Worm (Caenorhabditis elegans) whole organism, L1 larva: Measurements from ENCODE around the gene ckb-2.
A peak's percentile ranks its signal among the peaks of the same experiment; 100 is the strongest.

Source experiments
- C16A3.4 ChIP-seq: fragments of 150-350 bp; optimal IDR thresholded peaks from 2 replicates; lab custom pipeline; 2014; ENCODE audit warnings: missing biosample characterization, missing genetic modification characterization
- C34B4.2 ChIP-seq: sonication (generic microtip); optimal IDR thresholded peaks from 2 replicates; lab custom pipeline; 2017; ENCODE audit warnings: mild to moderate bottlenecking, missing genetic modification characterization, missing compliant biosample characterization
- F16B12.6 ChIP-seq: fragments of 150-350 bp; optimal IDR thresholded peaks from 2 replicates; lab custom pipeline; 2014; ENCODE audit warnings: missing biosample characterization, missing genetic modification characterization
- Y116A8C.19 ChIP-seq: sonication (generic microtip); optimal IDR thresholded peaks from 2 replicates; lab custom pipeline; 2016; ENCODE audit warnings: missing compliant biosample characterization, missing genetic modification characterization, borderline replicate concordance
- alr-1 ChIP-seq: fragments of 200-800 bp; sonication (Bioruptor generic); optimal IDR thresholded peaks from 2 replicates; lab custom pipeline; 2018; ENCODE audit warnings: borderline replicate concordance, mild to moderate bottlenecking, missing genetic modification characterization, missing compliant biosample characterization
- blmp-1 ChIP-seq: fragments of 150-350 bp; optimal IDR thresholded peaks from 2 replicates; lab custom pipeline; 2014; ENCODE audit warnings: missing biosample characterization, missing genetic modification characterization
- ceh-63 ChIP-seq: fragments of 200-800 bp; sonication (Bioruptor generic); optimal IDR thresholded peaks from 2 replicates; lab custom pipeline; 2018; ENCODE audit warnings: mild to moderate bottlenecking, missing genetic modification characterization, missing compliant biosample characterization
- ceh-8 ChIP-seq: fragments of 200-800 bp; sonication (Bioruptor generic); optimal IDR thresholded peaks from 2 replicates; lab custom pipeline; 2018; ENCODE audit warnings: mild to moderate bottlenecking, missing genetic modification characterization, moderate library complexity, missing compliant biosample characterization
- ceh-82 ChIP-seq, 3 experiments: fragments of 150-350 bp in 1 of 3; sonication (generic microtip) in 2 of 3; optimal IDR thresholded peaks; 2 replicates each; lab custom pipeline; 2014 to 2017; ENCODE audit warnings: missing biosample characterization in 3 of 3, missing genetic modification characterization in 3 of 3
- ceh-88 ChIP-seq: fragments of 200-800 bp; sonication (Bioruptor generic); IDR thresholded peaks from 2 replicates; pipeline ENCODE4 v1.3.6; 2022; ENCODE audit warnings: missing genetic modification characterization, missing compliant biosample characterization
- ceh-90 ChIP-seq: sonication (generic microtip); optimal IDR thresholded peaks from 2 replicates; lab custom pipeline; 2016; ENCODE audit warnings: missing genetic modification characterization, missing compliant biosample characterization
- dsc-1 ChIP-seq: sonication (generic microtip); optimal IDR thresholded peaks from 2 replicates; lab custom pipeline; 2016; ENCODE audit warnings: mild to moderate bottlenecking, missing genetic modification characterization, missing compliant biosample characterization
- efl-1 ChIP-seq, 4 experiments: fragments of 150-350 bp; optimal IDR thresholded peaks in 3 of 4; peaks in 1 of 4; 1 replicate in 1 of 4; 2 replicates in 3 of 4; lab custom pipeline; 2014; ENCODE audit warnings: missing biosample characterization in 2 of 4, missing genetic modification characterization in 2 of 4, missing genetic modification reagents in 2 of 4
- egl-27 ChIP-seq, 2 experiments: fragments of 150-350 bp in 1 of 2; sonication (generic microtip); optimal IDR thresholded peaks; 3 replicates each; lab custom pipeline; 2017 to 2018; ENCODE audit warnings: missing biosample characterization in 2 of 2, missing genetic modification characterization in 2 of 2, missing genetic modification reagents in 2 of 2
- fkh-10 ChIP-seq: sonication (generic microtip); optimal IDR thresholded peaks from 2 replicates; lab custom pipeline; 2017; ENCODE audit warnings: missing biosample characterization, missing genetic modification reagents, missing genetic modification characterization
- fos-1 ChIP-seq: fragments of 150-350 bp; optimal IDR thresholded peaks from 2 replicates; lab custom pipeline; 2014; ENCODE audit warnings: missing biosample characterization, missing genetic modification characterization
- grh-1 ChIP-seq: fragments of 200-800 bp; sonication (Bioruptor generic); IDR thresholded peaks from 2 replicates; pipeline ENCODE4 v1.3.6; 2022; ENCODE audit warnings: missing genetic modification reagents, missing genetic modification characterization, missing compliant biosample characterization
- hlh-17 ChIP-seq: fragments of 200-800 bp; sonication (Bioruptor generic); optimal IDR thresholded peaks from 2 replicates; lab custom pipeline; 2018; ENCODE audit warnings: missing genetic modification characterization, mild to moderate bottlenecking, missing compliant biosample characterization, moderate library complexity, borderline replicate concordance
- hlh-4 ChIP-seq: sonication (generic microtip); optimal IDR thresholded peaks from 2 replicates; lab custom pipeline; 2016; ENCODE audit warnings: mild to moderate bottlenecking, missing genetic modification characterization, missing compliant biosample characterization
- hpl-2 ChIP-seq: fragments of 150-350 bp; optimal IDR thresholded peaks from 2 replicates; lab custom pipeline; 2014; ENCODE audit warnings: missing biosample characterization, missing genetic modification reagents, missing genetic modification characterization
- isw-1 ChIP-seq: fragments of 200-800 bp; sonication (Bioruptor generic); IDR thresholded peaks from 2 replicates; pipeline ENCODE4 v1.3.6; 2022; ENCODE audit warnings: missing genetic modification characterization, missing compliant biosample characterization
- jun-1 ChIP-seq: fragments of 150-350 bp; optimal IDR thresholded peaks from 2 replicates; lab custom pipeline; 2014; ENCODE audit warnings: missing biosample characterization, missing genetic modification reagents, missing genetic modification characterization
- lin-14 ChIP-seq: fragments of 200-800 bp; sonication (Bioruptor generic); optimal IDR thresholded peaks from 2 replicates; lab custom pipeline; 2018; ENCODE audit warnings: mild to moderate bottlenecking, missing genetic modification characterization, moderate library complexity, missing compliant biosample characterization
- lin-15B ChIP-seq: fragments of 150-350 bp; sonication (generic microtip); optimal IDR thresholded peaks from 3 replicates; lab custom pipeline; 2014; ENCODE audit warnings: missing biosample characterization, missing genetic modification characterization
- lin-35 ChIP-seq, 2 experiments: fragments of 150-350 bp; optimal IDR thresholded peaks; 2 replicates each; lab custom pipeline; 2014; ENCODE audit warnings: missing biosample characterization in 2 of 2, missing genetic modification characterization in 2 of 2, missing genetic modification reagents in 2 of 2
- lir-3 ChIP-seq: sonication (generic microtip); optimal IDR thresholded peaks from 2 replicates; lab custom pipeline; 2016; ENCODE audit warnings: mild to moderate bottlenecking, missing genetic modification characterization, moderate library complexity, missing compliant biosample characterization; ENCODE audit not compliant: poor library complexity
- mef-2 ChIP-seq: fragments of 150-350 bp; optimal IDR thresholded peaks from 2 replicates; lab custom pipeline; 2014; ENCODE audit warnings: missing biosample characterization, missing genetic modification characterization
- nhr-11 ChIP-seq: fragments of 150-350 bp; optimal IDR thresholded peaks from 2 replicates; lab custom pipeline; 2014; ENCODE audit warnings: missing biosample characterization, missing genetic modification characterization
- nhr-12 ChIP-seq: sonication (generic microtip); optimal IDR thresholded peaks from 2 replicates; lab custom pipeline; 2017; ENCODE audit warnings: missing biosample characterization, missing genetic modification characterization
- nhr-19 ChIP-seq: fragments of 200-800 bp; sonication (Bioruptor generic); conservative IDR thresholded peaks from 2 replicates; pipeline ENCODE4 v1.3.6; 2022; ENCODE audit warnings: missing genetic modification characterization, missing compliant biosample characterization
- nhr-20 ChIP-seq: sonication (generic microtip); optimal IDR thresholded peaks from 2 replicates; lab custom pipeline; 2016; ENCODE audit warnings: mild to moderate bottlenecking, missing genetic modification characterization, missing compliant biosample characterization
- nhr-28 ChIP-seq: fragments of 150-350 bp; optimal IDR thresholded peaks from 2 replicates; lab custom pipeline; 2014; ENCODE audit warnings: missing biosample characterization, missing genetic modification characterization
- nhr-47 ChIP-seq: sonication (generic microtip); optimal IDR thresholded peaks from 2 replicates; lab custom pipeline; 2016; ENCODE audit warnings: mild to moderate bottlenecking, missing genetic modification characterization, moderate library complexity, missing compliant biosample characterization
- nhr-71 ChIP-seq: sonication (generic microtip); optimal IDR thresholded peaks from 2 replicates; lab custom pipeline; 2016; ENCODE audit warnings: mild to moderate bottlenecking, missing genetic modification characterization, moderate library complexity, missing compliant biosample characterization
- nhr-84 ChIP-seq: sonication (generic microtip); optimal IDR thresholded peaks from 2 replicates; lab custom pipeline; 2017; ENCODE audit warnings: missing biosample characterization, missing genetic modification characterization
- nhr-90 ChIP-seq: sonication (generic microtip); optimal IDR thresholded peaks from 2 replicates; lab custom pipeline; 2016; ENCODE audit warnings: mild to moderate bottlenecking, missing genetic modification characterization, missing compliant biosample characterization; ENCODE audit not compliant: poor library complexity
- rnt-1 ChIP-seq: sonication (generic microtip); optimal IDR thresholded peaks from 2 replicates; lab custom pipeline; 2016; ENCODE audit warnings: mild to moderate bottlenecking, missing genetic modification characterization, moderate library complexity, missing compliant biosample characterization
- skn-1 ChIP-seq: fragments of 150-350 bp; optimal IDR thresholded peaks from 2 replicates; lab custom pipeline; 2014; ENCODE audit warnings: missing biosample characterization, missing genetic modification characterization
- snu-23 ChIP-seq: sonication (generic microtip); optimal IDR thresholded peaks from 2 replicates; lab custom pipeline; 2016; ENCODE audit warnings: missing genetic modification characterization, missing compliant biosample characterization
- tbx-2 ChIP-seq: sonication (generic microtip); optimal IDR thresholded peaks from 2 replicates; lab custom pipeline; 2016; ENCODE audit warnings: missing genetic modification characterization, missing compliant biosample characterization
- tlp-1 ChIP-seq: fragments of 150-350 bp; optimal IDR thresholded peaks from 2 replicates; lab custom pipeline; 2014; ENCODE audit warnings: missing biosample characterization, missing genetic modification characterization
- unc-130 ChIP-seq: fragments of 150-350 bp; optimal IDR thresholded peaks from 2 replicates; lab custom pipeline; 2017; ENCODE audit warnings: missing biosample characterization, missing genetic modification characterization, inconsistent platforms
- unc-86 ChIP-seq: sonication (generic microtip); optimal IDR thresholded peaks from 2 replicates; lab custom pipeline; 2016; ENCODE audit warnings: missing genetic modification characterization, missing compliant biosample characterization
- unc-98 ChIP-seq: fragments of 200-800 bp; sonication (Bioruptor generic); IDR thresholded peaks from 2 replicates; pipeline ENCODE4 v1.3.6; 2022; ENCODE audit warnings: missing genetic modification characterization, missing compliant biosample characterization
- xbp-1 ChIP-seq: sonication (generic microtip); optimal IDR thresholded peaks from 2 replicates; lab custom pipeline; 2016; ENCODE audit warnings: missing genetic modification characterization, missing compliant biosample characterization
- ztf-11 ChIP-seq, 2 experiments: sonication (generic microtip); optimal IDR thresholded peaks; 2 replicates each; lab custom pipeline; 2016 to 2017; ENCODE audit warnings: missing genetic modification characterization in 2 of 2, missing biosample characterization in 1 of 2, missing compliant biosample characterization in 1 of 2

Gene ckb-2

ce11 chrIII:4367649-4368048 is at the start of gene ckb-2:
Gene ckb-2, plus strand, starts transcription at chrIII:4367949.
- peak; percentile 71 for TF ChIP-seq xbp-1
- TF ChIP-seq ceh-82 (tag; optimal IDR thresholded peaks at IDR 0.05; lab: Kevin White, UChicago): no peak
- no peak for TF ChIP-seq C16A3.4 (tag; lab: Kevin White, UChicago)
- TF ChIP-seq lir-3: no peak
- no peak for TF ChIP-seq tlp-1
- TF ChIP-seq nhr-12 (tag; lab: Kevin White, UChicago): no peak
- no peak for TF ChIP-seq unc-86 (tag; lab: Kevin White, UChicago)

DNA sequence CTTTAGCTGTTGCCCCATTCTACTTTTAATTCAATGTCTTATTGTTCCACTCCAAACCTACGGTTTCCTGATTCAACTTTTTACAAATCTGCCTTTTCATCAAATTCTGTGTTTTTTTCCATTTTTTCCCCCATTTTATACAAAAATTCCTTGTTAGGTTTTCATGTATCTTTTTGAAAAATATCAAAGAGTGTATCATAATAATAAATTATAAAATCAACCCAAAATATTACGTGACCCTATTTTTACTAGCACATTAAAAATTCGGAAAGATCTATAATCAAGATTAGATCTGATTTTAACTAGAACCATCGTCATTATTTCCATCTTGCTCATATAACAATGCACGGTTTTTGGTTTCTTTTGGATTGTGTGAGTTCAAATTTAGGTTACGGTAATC is 47.6 kb upstream of the ckb-2 start, which contains the start of gene H38K22.6:
Gene H38K22.6, plus strand, starts transcription at position 301 of the 400 bp plus-strand sequence.
- no peak for TF ChIP-seq blmp-1 (tag; lab: Kevin White, UChicago)
- TF ChIP-seq efl-1 (optimal IDR thresholded peaks at IDR 0.05; lab: Kevin White, UChicago): no peak
- TF ChIP-seq efl-1 (GFP tag; optimal IDR thresholded peaks at IDR 0.05 in 1 of 2; lab: Kevin White, UChicago): peak in 1 of 2 experiments; percentile 48

DNA sequence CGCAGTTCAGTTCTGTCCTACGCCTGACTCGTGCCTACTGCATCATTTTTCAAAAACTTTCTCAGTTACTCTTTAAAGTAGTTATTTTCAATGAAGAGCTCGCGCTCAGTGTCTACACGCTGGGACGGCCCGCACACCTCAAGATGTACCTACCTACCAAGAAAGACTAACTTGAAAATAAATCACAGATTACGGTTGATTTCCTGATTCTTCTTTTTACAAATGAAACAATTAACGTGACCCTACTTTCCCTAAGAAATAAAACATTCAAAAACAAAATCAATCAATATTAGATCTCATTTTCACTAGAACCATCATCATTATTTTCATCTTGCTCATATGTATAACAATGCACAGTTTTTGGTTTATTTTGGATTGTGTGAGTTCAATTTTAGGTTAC is 46.4 kb upstream of the ckb-2 start, which contains the start of gene H38K22.7:
Gene H38K22.7, plus strand, starts transcription at position 301 of the 400 bp plus-strand sequence.
- TF ChIP-seq hlh-4 (tag; lab: Kevin White, UChicago) (no peak), fkh-10 (GFP tag; lab: Kevin White, UChicago) (no peak), nhr-28 (tag; lab: Kevin White, UChicago) (no peak), lin-15B (tag; lab: Kevin White, UChicago) (no peak), tbx-2 (no peak), fos-1 (tag; lab: Kevin White, UChicago) (no peak), unc-130 (tag; lab: Kevin White, UChicago) (no peak), hpl-2 (GFP tag; lab: Kevin White, UChicago) (no peak), nhr-90 (tag; lab: Kevin White, UChicago) (no peak), skn-1 (tag; lab: Kevin White, UChicago) (no peak), dsc-1 (tag; lab: Kevin White, UChicago) (no peak)

DNA sequence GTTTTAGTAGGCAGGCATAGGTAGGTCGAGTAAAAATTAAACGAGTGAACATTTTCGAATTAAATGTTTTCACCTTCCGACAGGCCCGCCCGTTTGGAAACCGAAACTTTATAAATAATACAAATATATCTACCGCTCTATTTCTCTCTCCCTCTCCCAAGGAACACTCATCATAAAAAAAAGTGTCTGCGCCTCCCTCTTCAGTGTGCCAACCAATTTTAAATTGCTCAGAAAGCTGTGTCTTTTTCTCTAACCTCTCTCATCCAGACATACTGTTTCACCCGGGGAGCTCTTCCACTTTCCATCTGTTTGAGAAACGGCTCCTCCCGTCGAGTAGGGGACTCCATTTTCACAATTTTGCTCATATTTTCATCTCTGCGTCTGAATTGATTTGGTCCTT is 44.6 kb upstream of the ckb-2 start:
- TF ChIP-seq nhr-71 (peak; percentile 63), snu-23 (peak; percentile 31), ceh-88 (no peak), hlh-4 (tag; lab: Kevin White, UChicago) (no peak), nhr-20 (peak; percentile 13), egl-27 (tag; optimal IDR thresholded peaks at IDR 0.05; lab: Kevin White, UChicago) (no peak), nhr-19 (0 out of 2 replicates have a peak, but pooled peaks have one; percentile 10), isw-1 (GFP tag; lab: Robert Waterston, UW) (no peak), hlh-17 (GFP tag; lab: Kevin White, UChicago) (no peak), unc-98 (no peak), nhr-11 (tag; lab: Kevin White, UChicago) (no peak), rnt-1 (tag; lab: Kevin White, UChicago) (peak; percentile 60), ceh-90 (tag; lab: Kevin White, UChicago) (no peak), C34B4.2 (tag; lab: Kevin White, UChicago) (no peak), unc-130 (tag; lab: Kevin White, UChicago) (no peak), Y116A8C.19 (tag; lab: Kevin White, UChicago) (no peak), grh-1 (GFP tag; lab: Robert Waterston, UW) (no peak), ceh-63 (GFP tag; lab: Kevin White, UChicago) (no peak), nhr-47 (tag; lab: Kevin White, UChicago) (peak; percentile 34), jun-1 (tag; lab: Kevin White, UChicago) (no peak), ceh-8 (GFP tag; lab: Kevin White, UChicago) (peak; percentile 8), lin-14 (GFP tag; lab: Kevin White, UChicago) (peak; percentile 93), unc-86 (tag; lab: Kevin White, UChicago) (peak; percentile 30), mef-2 (tag; lab: Kevin White, UChicago) (no peak), efl-1 (optimal IDR thresholded peaks at IDR 0.05; lab: Kevin White, UChicago) (peak; percentile 50 to 55), efl-1 (GFP tag; optimal IDR thresholded peaks at IDR 0.05 in 1 of 2; lab: Kevin White, UChicago) (peak; percentile 29 to 77), lin-35 (GFP tag; optimal IDR thresholded peaks at IDR 0.05; lab: Kevin White, UChicago) (peak in 1 of 2 experiments; percentile 37), alr-1 (tag; lab: Kevin White, UChicago) (no peak), F16B12.6 (tag; lab: Kevin White, UChicago) (peak; percentile 2), ztf-11 (tag; optimal IDR thresholded peaks at IDR 0.05; lab: Kevin White, UChicago) (no peak), nhr-84 (tag; lab: Kevin White, UChicago) (no peak)
